Fruit fly (Drosophila melanogaster) whole organism: ENCODE results near the gene CG10862.

Experiments used
- CG8478 ChIP-seq: fragments of >200 bp; optimal IDR thresholded peaks from 2 replicates; lab custom pipeline; 2018; ENCODE audit warnings: inconsistent platforms
- Dll ChIP-seq: fragments of >200 bp; optimal IDR thresholded peaks from 2 replicates; lab custom pipeline; 2017
- usp ChIP-seq: fragments of >200 bp; optimal IDR thresholded peaks from 2 replicates; lab custom pipeline; 2017; ENCODE audit warnings: missing biosample characterization, missing genetic modification characterization, mixed read lengths

dm6 chr3L:3620932-3621331, 33.6 kb downstream of the CG10862 start, which contains the start of gene CG14974:
- TF ChIP-seq usp (GFP tag; lab: Kevin White, UChicago) (no peak), Dll (lab: Kevin White, UChicago) (no peak), CG8478 (lab: Kevin White, UChicago) (no peak)
